Fruit fly (Drosophila melanogaster): Measurements from ENCODE around the gene CG13031.

DNA sequence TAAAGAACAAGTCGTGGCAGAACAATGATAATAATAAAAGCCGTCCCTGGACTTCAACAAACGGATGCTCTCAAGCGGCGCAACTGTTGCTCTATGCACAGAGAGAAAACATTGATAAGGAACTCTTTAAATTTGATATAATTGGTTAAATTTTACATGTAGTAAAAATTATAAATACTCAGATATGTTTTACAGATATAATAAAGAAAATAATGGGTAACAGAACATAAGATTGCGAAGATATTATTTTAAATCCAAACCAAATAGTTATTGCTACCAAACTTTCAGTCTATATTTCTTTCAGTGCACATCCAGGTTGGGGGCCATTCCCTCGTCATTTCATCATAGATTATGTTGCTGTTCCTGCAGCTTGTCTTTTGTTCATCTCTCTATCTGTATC lies 25.1 kb downstream of the CG13031 start:
- TF ChIP-seq CG31627 (GFP tag; optimal IDR thresholded peaks at IDR 0.05) = no peak
- peak; percentile 35 for TF ChIP-seq CG16779 (tag; optimal IDR thresholded peaks at IDR 0.05)
- no peak for TF ChIP-seq Sox102F (GFP tag; optimal IDR thresholded peaks at IDR 0.05)
- no peak for TF ChIP-seq CG6854 (GFP tag; optimal IDR thresholded peaks at IDR 0.05)
- TF ChIP-seq Eip78C (GFP tag) = peak; percentile 86
- peak; percentile 42 for TF ChIP-seq CG11762 (GFP tag; optimal IDR thresholded peaks at IDR 0.05; ENCODE audit: insufficient read depth)
- peak; percentile 61 for TF ChIP-seq spab (GFP tag; optimal IDR thresholded peaks at IDR 0.05)
- TF ChIP-seq Blimp-1 (GFP tag; optimal IDR thresholded peaks at IDR 0.05) = no peak
- no peak for TF ChIP-seq Sox14 (GFP tag; optimal IDR thresholded peaks at IDR 0.05)
- TF ChIP-seq achi (GFP tag; optimal IDR thresholded peaks at IDR 0.05) = peak; percentile 48
- no peak for TF ChIP-seq Hr39 (GFP tag; optimal IDR thresholded peaks at IDR 0.05)
- TF ChIP-seq CG11294 (GFP tag; IDR thresholded peaks at IDR 0.05) = no peak
- no peak for TF ChIP-seq pdm3 (GFP tag; optimal IDR thresholded peaks at IDR 0.05)
- TF ChIP-seq Eip93F (GFP tag; optimal IDR thresholded peaks at IDR 0.05) = no peak
